Fruit fly (Drosophila melanogaster) whole organism, adult: ENCODE measurements around the gene CG9184.

Experiments
- CG11617 ChIP-seq: fragments of 200-800 bp; sonication (Bioruptor generic); optimal IDR thresholded peaks from 2 replicates; lab custom pipeline; 2017; ENCODE audit warnings: mild to moderate bottlenecking, missing biosample characterization, missing genetic modification reagents, missing genetic modification characterization
- CG12768 ChIP-seq: fragments of 200-800 bp; sonication (Bioruptor generic); optimal IDR thresholded peaks from 2 replicates; lab custom pipeline; 2017; ENCODE audit warnings: missing biosample characterization, missing genetic modification characterization, mild to moderate bottlenecking, moderate library complexity, missing genetic modification reagents
- CG14711 ChIP-seq: fragments of 200-800 bp; sonication (Bioruptor generic); optimal IDR thresholded peaks from 2 replicates; lab custom pipeline; 2018; ENCODE audit warnings: missing biosample characterization, mild to moderate bottlenecking, missing genetic modification characterization, moderate library complexity
- CG1620 ChIP-seq: fragments of 200-800 bp; sonication (Bioruptor generic); optimal IDR thresholded peaks from 2 replicates; lab custom pipeline; 2016; ENCODE audit warnings: missing biosample characterization, missing genetic modification characterization
- CG33017 ChIP-seq: fragments of 200-800 bp; sonication (Bioruptor generic); optimal IDR thresholded peaks from 2 replicates; lab custom pipeline; 2018; ENCODE audit warnings: missing biosample characterization, mild to moderate bottlenecking, missing genetic modification characterization, moderate library complexity
- CG5204 ChIP-seq: fragments of 200-800 bp; sonication (Bioruptor generic); optimal IDR thresholded peaks from 2 replicates; lab custom pipeline; 2016; ENCODE audit warnings: missing biosample characterization, missing genetic modification characterization
- CG7045 ChIP-seq: fragments of 200-800 bp; sonication (Bioruptor generic); optimal IDR thresholded peaks from 2 replicates; lab custom pipeline; 2017; ENCODE audit warnings: missing biosample characterization, mild to moderate bottlenecking, missing genetic modification characterization
- CG7101 ChIP-seq: fragments of 200-800 bp; sonication (Bioruptor generic); optimal IDR thresholded peaks from 2 replicates; lab custom pipeline; 2018; ENCODE audit warnings: missing biosample characterization, mild to moderate bottlenecking, missing genetic modification characterization, moderate library complexity
- Clk ChIP-seq: fragments of 200-800 bp; sonication (Bioruptor generic); optimal IDR thresholded peaks from 2 replicates; lab custom pipeline; 2017; ENCODE audit warnings: missing biosample characterization, missing genetic modification characterization
- Crg-1 ChIP-seq: fragments of 200-800 bp; sonication (Bioruptor generic); optimal IDR thresholded peaks from 2 replicates; lab custom pipeline; 2016; ENCODE audit warnings: missing biosample characterization, missing genetic modification characterization
- Hr96 ChIP-seq: fragments of 200-800 bp; sonication (Bioruptor generic); optimal IDR thresholded peaks from 2 replicates; lab custom pipeline; 2016; ENCODE audit warnings: missing biosample characterization, missing genetic modification characterization
- Mnt ChIP-seq: fragments of 200-800 bp; sonication (Bioruptor generic); optimal IDR thresholded peaks from 2 replicates; lab custom pipeline; 2016; ENCODE audit warnings: missing biosample characterization, mild to moderate bottlenecking, missing genetic modification characterization
- bab1 ChIP-seq: fragments of 200-800 bp; sonication (Bioruptor generic); optimal IDR thresholded peaks from 3 replicates; lab custom pipeline; 2019; ENCODE audit warnings: missing biosample characterization, mild to moderate bottlenecking, missing genetic modification characterization, moderate library complexity
- cic ChIP-seq: fragments of 200-800 bp; sonication (Bioruptor generic); optimal IDR thresholded peaks from 2 replicates; lab custom pipeline; 2017; ENCODE audit warnings: missing biosample characterization, mild to moderate bottlenecking, missing genetic modification characterization, moderate library complexity
- cnc ChIP-seq, 2 experiments: fragments of >200 bp; optimal IDR thresholded peaks; 2 replicates each; lab custom pipeline; 2017
- kay ChIP-seq: fragments of 200-800 bp; sonication (Bioruptor generic); peaks from one replicate; lab custom pipeline; 2016; ENCODE audit warnings: missing biosample characterization, missing genetic modification characterization, borderline replicate concordance
- ovo ChIP-seq: fragments of 200-800 bp; sonication (Bioruptor generic); optimal IDR thresholded peaks from 2 replicates; lab custom pipeline; 2016; ENCODE audit warnings: missing biosample characterization, missing genetic modification characterization
- pad ChIP-seq: fragments of 200-800 bp; sonication (Bioruptor generic); optimal IDR thresholded peaks from 3 replicates; lab custom pipeline; 2017; ENCODE audit warnings: missing biosample characterization, missing genetic modification characterization, mild to moderate bottlenecking, moderate library complexity, missing genetic modification reagents
- tj ChIP-seq: fragments of 200-800 bp; sonication (Bioruptor generic); optimal IDR thresholded peaks from 3 replicates; lab custom pipeline; 2017; ENCODE audit warnings: missing biosample characterization, mild to moderate bottlenecking, missing genetic modification characterization, moderate library complexity
- toe ChIP-seq: fragments of 200-800 bp; sonication (Bioruptor generic); optimal IDR thresholded peaks from 2 replicates; lab custom pipeline; 2016; ENCODE audit warnings: missing biosample characterization, missing genetic modification characterization

The CG9184 gene

DNA sequence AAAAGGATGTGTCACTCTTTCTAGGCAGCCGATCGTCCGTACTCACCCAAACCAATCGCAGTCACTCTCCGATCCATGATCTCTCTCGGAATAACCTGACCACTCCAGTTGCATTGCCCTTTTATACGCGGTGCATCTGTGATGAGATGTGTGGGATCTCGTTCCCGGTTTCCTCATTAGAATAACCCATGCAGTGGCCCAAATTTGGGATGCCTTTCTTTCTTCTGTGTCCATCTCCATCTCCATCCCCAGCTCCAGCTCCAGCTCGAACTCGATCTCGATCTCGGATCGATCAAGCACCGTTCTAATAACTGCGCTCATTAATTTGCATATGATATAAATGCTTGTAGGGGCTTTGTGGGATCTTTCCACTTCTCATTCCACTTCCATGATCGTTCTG lies at the start of gene CG9184:
Gene CG9184 (minus strand): TSS at position 101 of the 400 bp plus-strand sequence.
- TF ChIP-seq bab1 (GFP tag; lab: Kevin White, UChicago): no peak
- TF ChIP-seq CG11617: no peak
- no peak for TF ChIP-seq tj (GFP tag; lab: Kevin White, UChicago)

DNA sequence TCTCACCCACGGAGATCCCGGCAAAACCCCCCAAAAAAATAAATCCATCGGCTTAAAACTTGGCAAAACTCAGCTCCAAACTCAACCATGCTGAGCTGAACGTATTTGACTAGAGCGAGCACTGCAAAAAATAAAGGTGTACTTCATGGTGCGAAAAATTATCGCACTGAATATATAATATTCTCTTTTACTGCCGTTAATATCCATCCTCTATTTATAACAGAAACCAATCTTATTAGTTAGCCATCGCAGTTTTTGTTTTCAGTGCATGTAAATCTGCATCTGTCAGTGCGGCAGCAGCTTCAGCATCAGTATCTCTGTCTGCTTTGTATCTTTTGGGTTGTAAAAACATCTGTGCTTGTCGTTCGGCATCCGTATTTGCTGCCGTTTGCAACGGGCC lies 48.3 kb upstream of the CG9184 start:
- TF ChIP-seq Crg-1 (GFP tag; lab: Kevin White, UChicago): no peak
- no peak for TF ChIP-seq Clk (GFP tag; lab: Kevin White, UChicago)
- TF ChIP-seq Mnt (GFP tag; lab: Kevin White, UChicago): no peak
- TF ChIP-seq cnc (optimal IDR thresholded peaks at IDR 0.05; lab: Kevin White, UChicago): no peak
- no peak for TF ChIP-seq Hr96 (GFP tag; lab: Kevin White, UChicago)
- TF ChIP-seq tj (GFP tag; lab: Kevin White, UChicago): no peak
- no peak for TF ChIP-seq CG7045 (GFP tag; lab: Kevin White, UChicago)
- no peak for TF ChIP-seq CG11617
- no peak for TF ChIP-seq ovo (GFP tag; lab: Kevin White, UChicago)
- TF ChIP-seq CG7101 (tag; lab: Kevin White, UChicago): no peak
- no peak for TF ChIP-seq CG33017 (tag; lab: Kevin White, UChicago)
- no peak for TF ChIP-seq cic (GFP tag; lab: Kevin White, UChicago)
- no peak for TF ChIP-seq CG12768 (GFP tag; lab: Kevin White, UChicago)
- TF ChIP-seq CG14711 (tag; lab: Kevin White, UChicago): no peak
- TF ChIP-seq bab1 (GFP tag; lab: Kevin White, UChicago): no peak
- no peak for TF ChIP-seq CG1620 (GFP tag; lab: Kevin White, UChicago)
- no peak for TF ChIP-seq kay (GFP tag; lab: Kevin White, UChicago)
- no peak for TF ChIP-seq CG5204 (GFP tag; lab: Kevin White, UChicago)
- TF ChIP-seq pad (GFP tag; lab: Kevin White, UChicago): no peak
- no peak for TF ChIP-seq toe (GFP tag; lab: Kevin White, UChicago)

DNA sequence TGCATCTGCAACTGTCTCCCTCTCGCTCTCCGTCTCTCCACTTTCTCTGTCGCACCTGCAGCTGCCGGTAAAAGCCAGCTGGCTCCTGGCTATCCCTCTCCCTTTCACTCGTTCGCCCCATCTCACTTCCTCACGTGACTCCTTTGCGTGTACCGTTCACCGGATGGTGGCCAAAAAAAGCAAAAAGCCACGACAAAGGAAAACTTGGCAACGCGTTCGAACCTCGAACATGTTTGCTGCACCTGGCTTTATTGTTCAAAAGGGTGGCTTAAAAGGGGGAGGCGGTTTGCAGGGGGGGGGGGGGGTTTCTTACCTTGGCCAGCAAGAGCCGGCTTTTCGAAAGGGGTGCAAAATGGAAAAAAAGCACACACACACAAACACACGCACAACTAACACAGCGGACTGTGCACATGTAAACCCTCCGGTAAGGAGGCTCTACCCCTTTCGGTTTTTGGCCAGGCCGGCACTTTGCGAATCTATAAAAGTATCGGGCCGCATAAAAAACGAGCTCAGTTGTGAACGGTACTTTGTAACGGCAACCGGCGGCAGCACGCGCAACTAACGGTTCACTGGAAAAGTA lies 47.6 kb upstream of the CG9184 start, which contains the start of gene ru:
Gene ru (plus strand): TSS at position 530 of the 580 bp plus-strand sequence.
- TF ChIP-seq kay (GFP tag; lab: Kevin White, UChicago) (no peak), bab1 (GFP tag; lab: Kevin White, UChicago) (no peak), Clk (GFP tag; lab: Kevin White, UChicago) (no peak), Crg-1 (GFP tag; lab: Kevin White, UChicago) (no peak), CG11617 (no peak), CG1620 (GFP tag; lab: Kevin White, UChicago) (no peak), CG12768 (GFP tag; lab: Kevin White, UChicago) (no peak), CG33017 (tag; lab: Kevin White, UChicago) (no peak), toe (GFP tag; lab: Kevin White, UChicago) (no peak), Mnt (GFP tag; lab: Kevin White, UChicago) (no peak), CG14711 (tag; lab: Kevin White, UChicago) (no peak), CG7101 (tag; lab: Kevin White, UChicago) (no peak), Hr96 (GFP tag; lab: Kevin White, UChicago) (no peak), cic (GFP tag; lab: Kevin White, UChicago) (no peak), tj (GFP tag; lab: Kevin White, UChicago) (no peak), CG7045 (GFP tag; lab: Kevin White, UChicago) (no peak), cnc (optimal IDR thresholded peaks at IDR 0.05; lab: Kevin White, UChicago) (no peak), CG5204 (GFP tag; lab: Kevin White, UChicago) (no peak)

DNA sequence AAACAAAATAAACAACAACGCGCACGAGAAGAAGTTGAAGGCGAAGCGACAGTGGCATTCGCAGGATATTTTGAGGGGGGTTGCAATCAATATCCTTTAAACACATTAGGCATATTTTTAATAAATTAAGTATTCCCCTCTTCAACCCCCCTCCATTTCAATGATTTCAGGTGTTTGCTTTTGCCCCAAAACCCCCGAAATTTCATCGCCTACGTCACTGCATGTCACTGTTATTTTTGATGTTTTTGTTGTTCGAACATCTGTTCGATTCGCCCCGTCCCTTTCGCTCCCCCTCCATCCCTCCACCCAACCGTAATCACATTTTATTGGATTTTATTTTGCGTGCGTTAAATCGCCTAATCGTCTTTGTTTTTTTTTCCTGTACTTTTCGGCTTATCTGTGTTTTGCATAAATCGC lies 45.6 kb upstream of the CG9184 start:
- TF ChIP-seq pad (GFP tag; lab: Kevin White, UChicago) (peak; percentile 63), cnc (optimal IDR thresholded peaks at IDR 0.05; lab: Kevin White, UChicago) (no peak)

DNA sequence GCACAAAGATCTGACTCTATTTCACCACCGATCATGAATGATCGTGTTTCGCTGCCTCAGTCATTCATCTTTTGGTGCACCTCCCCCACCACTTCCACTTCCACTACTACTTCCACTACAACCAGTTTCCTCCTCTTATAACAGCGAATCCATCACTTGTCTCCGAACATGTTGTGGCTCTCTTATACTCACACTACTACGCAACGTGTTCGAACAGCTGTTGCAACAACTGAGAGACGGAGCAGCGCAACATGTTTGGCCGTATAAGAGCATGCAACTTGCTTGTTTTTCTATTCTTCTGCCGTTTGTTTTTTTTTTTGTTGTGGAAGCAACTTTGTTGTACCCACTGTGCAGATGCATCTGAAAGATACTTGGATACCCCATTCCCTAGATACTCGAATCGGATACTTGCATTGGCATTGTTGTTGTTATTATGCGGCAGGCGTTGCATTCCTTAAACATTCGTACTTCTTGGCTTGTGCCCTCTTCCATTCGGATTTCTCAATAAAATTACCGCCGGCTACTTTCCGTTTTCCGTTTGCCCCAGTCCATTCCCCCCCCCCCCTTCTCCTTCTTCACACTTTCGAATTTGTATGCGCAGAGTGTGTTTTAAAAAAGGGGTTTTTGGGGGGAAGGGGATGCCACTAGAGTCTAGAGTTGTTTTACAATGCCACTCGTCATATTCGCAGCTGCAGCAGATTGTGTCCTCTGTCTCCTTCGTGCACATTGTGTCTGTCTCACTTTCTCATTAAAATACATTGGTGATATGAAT lies 44.5 kb upstream of the CG9184 start:
- TF ChIP-seq cic (GFP tag; lab: Kevin White, UChicago) (peak; percentile 6), Crg-1 (GFP tag; lab: Kevin White, UChicago) (no peak)

DNA sequence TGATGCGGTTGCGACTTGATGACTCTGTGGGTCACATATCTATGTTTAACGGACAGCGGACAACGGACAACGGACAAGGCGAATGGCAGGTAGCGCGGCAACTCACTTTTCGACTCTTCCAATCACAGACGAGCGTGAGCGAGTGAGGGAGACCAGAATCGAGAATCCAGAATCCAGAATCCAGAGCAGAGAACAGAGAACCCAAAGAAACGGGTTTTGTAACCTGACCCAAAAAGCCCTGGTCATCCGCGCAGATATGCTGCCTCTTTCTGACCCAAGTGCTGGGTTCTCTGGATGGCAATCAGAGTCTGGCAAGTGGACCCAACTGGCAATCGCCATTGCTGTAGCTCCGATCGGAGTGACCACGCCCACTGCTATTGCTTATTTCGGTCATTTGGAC lies 41.8 kb upstream of the CG9184 start:
- TF ChIP-seq Crg-1 (GFP tag; lab: Kevin White, UChicago) (no peak), CG5204 (GFP tag; lab: Kevin White, UChicago) (no peak), toe (GFP tag; lab: Kevin White, UChicago) (no peak), Hr96 (GFP tag; lab: Kevin White, UChicago) (no peak), bab1 (GFP tag; lab: Kevin White, UChicago) (no peak), CG14711 (tag; lab: Kevin White, UChicago) (no peak), CG7045 (GFP tag; lab: Kevin White, UChicago) (no peak), CG7101 (tag; lab: Kevin White, UChicago) (no peak), CG11617 (no peak), tj (GFP tag; lab: Kevin White, UChicago) (no peak), CG1620 (GFP tag; lab: Kevin White, UChicago) (no peak), pad (GFP tag; lab: Kevin White, UChicago) (no peak), kay (GFP tag; lab: Kevin White, UChicago) (no peak), ovo (GFP tag; lab: Kevin White, UChicago) (no peak), Clk (GFP tag; lab: Kevin White, UChicago) (no peak), cic (GFP tag; lab: Kevin White, UChicago) (no peak), CG12768 (GFP tag; lab: Kevin White, UChicago) (no peak)
